Fruit fly (Drosophila melanogaster) whole organism, prepupa: ENCODE measurements around the gene inaF-A.

Experiments
- Blimp-1 ChIP-seq: fragments of 200-800 bp; sonication (Bioruptor generic); optimal IDR thresholded peaks from 3 replicates; lab custom pipeline; 2017; ENCODE audit warnings: missing biosample characterization, missing genetic modification characterization, mild to moderate bottlenecking, moderate library complexity, missing genetic modification reagents
- CG10669 ChIP-seq: fragments of 200-800 bp; sonication (Bioruptor generic); optimal IDR thresholded peaks from 3 replicates; lab custom pipeline; 2018; ENCODE audit warnings: missing biosample characterization, mild to moderate bottlenecking, missing genetic modification characterization, moderate library complexity
- CG11294 ChIP-seq: fragments of 200-800 bp; sonication (Bioruptor generic); IDR thresholded peaks from 2 replicates; pipeline ENCODE4 v1.3.6; 2022; ENCODE audit warnings: missing biosample characterization, missing genetic modification characterization
- CG11762 ChIP-seq: fragments of 200-800 bp; sonication (Bioruptor generic); optimal IDR thresholded peaks from 3 replicates; lab custom pipeline; 2016; ENCODE audit warnings: missing biosample characterization, missing genetic modification characterization; ENCODE audit not compliant: insufficient read depth
- CG11902 ChIP-seq: fragments of 200-800 bp; sonication (Bioruptor generic); optimal IDR thresholded peaks from 3 replicates; lab custom pipeline; 2016; ENCODE audit warnings: missing biosample characterization, missing genetic modification characterization
- CG15336 ChIP-seq: fragments of 200-800 bp; sonication (Bioruptor generic); IDR thresholded peaks from 2 replicates; pipeline ENCODE4 v1.3.6; 2022; ENCODE audit warnings: missing biosample characterization, missing genetic modification characterization
- CG1621 ChIP-seq: fragments of 200-800 bp; sonication (Bioruptor generic); optimal IDR thresholded peaks from 3 replicates; lab custom pipeline; 2018; ENCODE audit warnings: missing biosample characterization, mild to moderate bottlenecking, missing genetic modification characterization
- CG16779 ChIP-seq: fragments of 200-800 bp; sonication (Bioruptor generic); optimal IDR thresholded peaks from 3 replicates; lab custom pipeline; 2017; ENCODE audit warnings: missing biosample characterization, mild to moderate bottlenecking, missing genetic modification characterization
- CG3032 ChIP-seq: fragments of 200-800 bp; optimal IDR thresholded peaks from 2 replicates; lab custom pipeline; 2019; ENCODE audit warnings: missing biosample characterization, mild to moderate bottlenecking, missing genetic modification characterization, moderate library complexity
- CG31627 ChIP-seq: fragments of 200-800 bp; sonication (Bioruptor generic); optimal IDR thresholded peaks from 3 replicates; lab custom pipeline; 2016; ENCODE audit warnings: missing biosample characterization, missing genetic modification characterization
- CG32006 ChIP-seq: fragments of 200-800 bp; sonication (Bioruptor generic); optimal IDR thresholded peaks from 3 replicates; lab custom pipeline; 2017; ENCODE audit warnings: missing biosample characterization, mild to moderate bottlenecking, missing genetic modification characterization
- CG34406 ChIP-seq: fragments of 200-800 bp; sonication (Bioruptor generic); optimal IDR thresholded peaks from 3 replicates; lab custom pipeline; 2016; ENCODE audit warnings: missing biosample characterization, missing genetic modification characterization
- CG4318 ChIP-seq: fragments of 200-800 bp; sonication (Bioruptor generic); optimal IDR thresholded peaks from 3 replicates; lab custom pipeline; 2017; ENCODE audit warnings: missing biosample characterization, mild to moderate bottlenecking, missing genetic modification characterization
- CG6163 ChIP-seq: fragments of 200-800 bp; sonication (Bioruptor generic); IDR thresholded peaks from 3 replicates; pipeline ENCODE4 v1.3.6; 2022; ENCODE audit warnings: missing biosample characterization, missing genetic modification characterization
- CG6276 ChIP-seq: fragments of 200-800 bp; sonication (Bioruptor generic); optimal IDR thresholded peaks from 2 replicates; lab custom pipeline; 2017; ENCODE audit warnings: missing biosample characterization, mild to moderate bottlenecking, missing genetic modification characterization
- CG6792 ChIP-seq: fragments of 200-800 bp; sonication (Bioruptor generic); optimal IDR thresholded peaks from 3 replicates; lab custom pipeline; 2016; ENCODE audit warnings: missing biosample characterization, missing genetic modification characterization
- CG6854 ChIP-seq: fragments of 200-800 bp; sonication (Bioruptor generic); optimal IDR thresholded peaks from 2 replicates; lab custom pipeline; 2017; ENCODE audit warnings: missing biosample characterization, mild to moderate bottlenecking, missing genetic modification characterization
- CG8119 ChIP-seq: fragments of 200-800 bp; sonication (Bioruptor generic); IDR thresholded peaks from 3 replicates; pipeline ENCODE4 v1.3.6; 2022; ENCODE audit warnings: missing biosample characterization, missing genetic modification characterization
- CG8632 ChIP-seq: fragments of 200-800 bp; sonication (Bioruptor generic); optimal IDR thresholded peaks from 3 replicates; lab custom pipeline; 2016; ENCODE audit warnings: missing biosample characterization, missing genetic modification characterization
- CG9139 ChIP-seq: fragments of 200-800 bp; sonication (Bioruptor generic); optimal IDR thresholded peaks from 3 replicates; lab custom pipeline; 2017; ENCODE audit warnings: missing biosample characterization, mild to moderate bottlenecking, missing genetic modification characterization
- Eip75B ChIP-seq: fragments of 200-800 bp; sonication (Bioruptor generic); optimal IDR thresholded peaks from 3 replicates; lab custom pipeline; 2016; ENCODE audit warnings: missing biosample characterization, missing genetic modification characterization
- Eip78C ChIP-seq: fragments of 200-800 bp; sonication (Bioruptor generic); peaks from one replicate; lab custom pipeline; 2016; ENCODE audit warnings: missing biosample characterization, missing genetic modification characterization
- Eip93F ChIP-seq: fragments of 200-800 bp; sonication (Bioruptor generic); optimal IDR thresholded peaks from 2 replicates; lab custom pipeline; 2016; ENCODE audit warnings: missing biosample characterization, mild to moderate bottlenecking, missing genetic modification characterization
- Ets96B ChIP-seq: fragments of 200-800 bp; optimal IDR thresholded peaks from 2 replicates; lab custom pipeline; 2019; ENCODE audit warnings: missing biosample characterization, mild to moderate bottlenecking, missing genetic modification characterization, moderate library complexity
- Gug ChIP-seq: fragments of 200-800 bp; sonication (Bioruptor generic); IDR thresholded peaks from 2 replicates; pipeline ENCODE4 v1.3.6; 2022; ENCODE audit warnings: missing biosample characterization, missing genetic modification characterization
- Hr38 ChIP-seq: sonication (Bioruptor generic); optimal IDR thresholded peaks from 2 replicates; lab custom pipeline; 2016; ENCODE audit warnings: missing biosample characterization, missing genetic modification characterization
- Hr39 ChIP-seq: fragments of 200-800 bp; sonication (Bioruptor generic); optimal IDR thresholded peaks from 2 replicates; lab custom pipeline; 2016; ENCODE audit warnings: missing biosample characterization, missing genetic modification characterization
- Hr4 ChIP-seq: fragments of 200-800 bp; sonication (Bioruptor generic); optimal IDR thresholded peaks from 3 replicates; lab custom pipeline; 2016; ENCODE audit warnings: missing biosample characterization, missing genetic modification characterization
- Lpt ChIP-seq: fragments of 200-800 bp; sonication (Bioruptor generic); optimal IDR thresholded peaks from 3 replicates; lab custom pipeline; 2016; ENCODE audit warnings: missing biosample characterization, missing genetic modification characterization
- Met ChIP-seq: fragments of 200-800 bp; sonication (Bioruptor generic); optimal IDR thresholded peaks from 3 replicates; lab custom pipeline; 2016; ENCODE audit warnings: missing biosample characterization, missing genetic modification characterization
- Smox ChIP-seq: fragments of 200-800 bp; sonication (Bioruptor generic); optimal IDR thresholded peaks from 3 replicates; lab custom pipeline; 2016; ENCODE audit warnings: missing biosample characterization, missing genetic modification characterization
- Sox102F ChIP-seq: fragments of 200-800 bp; sonication (Bioruptor generic); optimal IDR thresholded peaks from 2 replicates; lab custom pipeline; 2016; ENCODE audit warnings: missing biosample characterization, mild to moderate bottlenecking, missing genetic modification characterization
- Sox14 ChIP-seq: fragments of 200-800 bp; sonication (Bioruptor generic); optimal IDR thresholded peaks from 3 replicates; lab custom pipeline; 2016; ENCODE audit warnings: missing biosample characterization, missing genetic modification characterization
- Sox15 ChIP-seq: fragments of 200-800 bp; sonication (Bioruptor generic); optimal IDR thresholded peaks from 3 replicates; lab custom pipeline; 2016; ENCODE audit warnings: missing biosample characterization, missing genetic modification characterization
- achi ChIP-seq: fragments of 200-800 bp; sonication (Bioruptor generic); optimal IDR thresholded peaks from 3 replicates; lab custom pipeline; 2016; ENCODE audit warnings: missing biosample characterization, missing genetic modification characterization
- acj6 ChIP-seq: fragments of 200-800 bp; sonication (Bioruptor generic); optimal IDR thresholded peaks from 3 replicates; lab custom pipeline; 2016; ENCODE audit warnings: missing biosample characterization, missing genetic modification characterization
- dac ChIP-seq: fragments of 200-800 bp; sonication (Bioruptor generic); optimal IDR thresholded peaks from 2 replicates; lab custom pipeline; 2017; ENCODE audit warnings: missing biosample characterization, mild to moderate bottlenecking, missing genetic modification characterization
- dsx ChIP-seq: fragments of 200-800 bp; optimal IDR thresholded peaks from 3 replicates; lab custom pipeline; 2019; ENCODE audit warnings: missing biosample characterization, mild to moderate bottlenecking, missing genetic modification characterization, moderate library complexity; ENCODE audit not compliant: poor library complexity, severe bottlenecking
- eg ChIP-seq: fragments of 200-800 bp; sonication (Bioruptor generic); IDR thresholded peaks from 3 replicates; pipeline ENCODE4 v1.3.6; 2022; ENCODE audit warnings: missing biosample characterization, missing genetic modification characterization
- fd59A ChIP-seq: fragments of 200-800 bp; sonication (Bioruptor generic); optimal IDR thresholded peaks from 2 replicates; lab custom pipeline; 2017; ENCODE audit warnings: missing biosample characterization, mild to moderate bottlenecking, missing genetic modification characterization, missing genetic modification reagents
- fd85E ChIP-seq: fragments of 200-800 bp; sonication (Bioruptor generic); optimal IDR thresholded peaks from 3 replicates; lab custom pipeline; 2016; ENCODE audit warnings: missing biosample characterization, missing genetic modification characterization
- fkh ChIP-seq: fragments of 200-800 bp; sonication (Bioruptor generic); optimal IDR thresholded peaks from 3 replicates; lab custom pipeline; 2017; ENCODE audit warnings: missing biosample characterization, mild to moderate bottlenecking, missing genetic modification characterization, moderate library complexity
- net ChIP-seq: fragments of 200-800 bp; sonication (Bioruptor generic); optimal IDR thresholded peaks from 3 replicates; lab custom pipeline; 2016; ENCODE audit warnings: missing biosample characterization, missing genetic modification characterization
- pdm3 ChIP-seq: fragments of 200-800 bp; sonication (Bioruptor generic); optimal IDR thresholded peaks from 3 replicates; lab custom pipeline; 2016; ENCODE audit warnings: missing biosample characterization, missing genetic modification characterization
- salr ChIP-seq, 2 experiments: fragments of 200-800 bp; sonication (Bioruptor generic); optimal IDR thresholded peaks; 3 replicates each; lab custom pipeline; 2016 to 2018; ENCODE audit warnings: missing biosample characterization in 2 of 2, missing genetic modification characterization in 2 of 2, mild to moderate bottlenecking in 1 of 2
- spab ChIP-seq: fragments of 200-800 bp; sonication (Bioruptor generic); optimal IDR thresholded peaks from 2 replicates; lab custom pipeline; 2017; ENCODE audit warnings: missing biosample characterization, mild to moderate bottlenecking, missing genetic modification characterization, missing genetic modification reagents
- ss ChIP-seq, 2 experiments: fragments of 200-800 bp; sonication (Bioruptor generic); optimal IDR thresholded peaks; 2 replicates in 1 of 2; 3 replicates in 1 of 2; lab custom pipeline; 2017 to 2018; ENCODE audit warnings: mild to moderate bottlenecking in 2 of 2, missing biosample characterization in 2 of 2, missing genetic modification characterization in 2 of 2, moderate library complexity in 1 of 2
- svp ChIP-seq: fragments of 200-800 bp; sonication (Bioruptor generic); peaks from one replicate; lab custom pipeline; 2016; ENCODE audit warnings: missing biosample characterization, missing genetic modification characterization
- topi ChIP-seq: fragments of 200-800 bp; sonication (Bioruptor generic); optimal IDR thresholded peaks from 3 replicates; lab custom pipeline; 2016; ENCODE audit warnings: missing biosample characterization, missing genetic modification characterization
- vri ChIP-seq: fragments of 200-800 bp; sonication (Bioruptor generic); optimal IDR thresholded peaks from 3 replicates; lab custom pipeline; 2016; ENCODE audit warnings: missing biosample characterization, mild to moderate bottlenecking, missing genetic modification characterization

The inaF-A gene

DNA sequence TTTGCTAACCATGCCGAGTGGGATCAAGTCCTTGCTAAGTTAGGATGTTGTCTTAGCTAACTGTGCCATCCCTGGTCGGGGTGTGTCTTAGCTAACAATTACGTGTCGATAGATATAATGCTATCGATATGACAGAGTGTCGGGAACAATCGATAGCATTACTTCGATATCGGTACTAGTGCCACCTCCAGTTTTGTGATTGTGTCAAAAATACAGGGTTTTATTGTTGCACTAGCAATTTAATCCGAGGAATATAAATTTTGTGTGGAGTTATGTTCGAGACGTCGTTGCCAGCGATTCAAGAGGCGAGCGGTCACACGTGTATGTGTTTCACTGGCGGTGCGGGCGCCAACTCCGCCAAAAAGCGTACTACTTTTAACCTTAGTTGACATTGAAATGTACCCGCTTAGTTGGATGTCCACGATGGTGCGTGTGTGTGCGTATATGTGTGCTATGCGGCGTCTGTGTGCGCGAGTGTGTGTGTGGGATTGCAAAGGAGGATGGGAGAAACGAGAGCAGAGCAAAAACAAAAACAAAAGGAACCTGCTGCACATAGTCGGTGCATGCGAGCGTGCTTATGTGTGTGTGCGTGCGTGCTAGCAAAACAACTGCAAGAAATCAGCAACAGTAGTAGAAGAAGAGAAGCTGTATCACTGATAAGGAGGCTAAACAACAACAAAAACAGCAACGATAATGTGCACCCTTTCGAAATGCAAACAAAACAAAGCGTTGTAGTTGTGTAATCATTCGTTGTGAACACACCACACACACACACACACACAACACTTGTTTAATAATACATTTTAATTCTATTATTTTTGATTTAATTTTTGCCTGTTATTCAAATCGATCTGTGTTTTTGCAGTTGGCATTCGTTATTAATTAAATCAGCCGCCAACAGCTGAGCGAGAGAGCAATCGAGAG is 38.5 kb downstream of the inaF-A start, which contains the start of gene PhKgamma:
Gene PhKgamma (plus strand): TSS at position 179 of the 924 bp plus-strand sequence.
- peak; percentile 27 for TF ChIP-seq fkh
- TF ChIP-seq acj6 (GFP tag; lab: Kevin White, UChicago) = no peak
- no peak for TF ChIP-seq CG8632 (GFP tag; lab: Kevin White, UChicago)
- TF ChIP-seq topi (GFP tag; lab: Kevin White, UChicago) = peak; percentile 15
- no peak for TF ChIP-seq CG4318
- TF ChIP-seq CG10669 (GFP tag; lab: Kevin White, UChicago) = peak; percentile 10
- TF ChIP-seq Sox102F (GFP tag; lab: Kevin White, UChicago) = peak; percentile 3
- TF ChIP-seq Eip78C (GFP tag; lab: Kevin White, UChicago) = peak; percentile 67
- TF ChIP-seq dac (GFP tag; lab: Kevin White, UChicago) = no peak
- TF ChIP-seq pdm3 (GFP tag; lab: Kevin White, UChicago) = no peak
- TF ChIP-seq fd85E = no peak
- TF ChIP-seq dsx (GFP tag; lab: Kevin White, UChicago) = peak; percentile 51
- no peak for TF ChIP-seq Blimp-1 (GFP tag; lab: Kevin White, UChicago)
- no peak for TF ChIP-seq CG6792 (GFP tag; lab: Kevin White, UChicago)
- peak; percentile 74; the same call in 2 of the 3 replicates for TF ChIP-seq eg
- TF ChIP-seq Gug (GFP tag; lab: Robert Waterston, UW) = 0 out of 2 replicates have a peak, but pooled peaks have one; percentile 19
- TF ChIP-seq Sox14 (GFP tag; lab: Kevin White, UChicago) = peak; percentile 35
- TF ChIP-seq CG16779 = peak; percentile 67
- no peak for TF ChIP-seq Smox
- peak; percentile 83 for TF ChIP-seq svp (GFP tag; lab: Kevin White, UChicago)
- peak; percentile 73 for TF ChIP-seq CG6163
- TF ChIP-seq CG6854 (GFP tag; lab: Kevin White, UChicago) = no peak
- peak; percentile 7 for TF ChIP-seq CG3032 (tag; lab: Kevin White, UChicago)
- TF ChIP-seq Hr4 (GFP tag; lab: Kevin White, UChicago) = no peak
- TF ChIP-seq CG34406 (GFP tag; lab: Kevin White, UChicago) = no peak
- TF ChIP-seq CG32006 (GFP tag; lab: Kevin White, UChicago) = peak; percentile 49
- TF ChIP-seq spab (GFP tag; lab: Kevin White, UChicago) = peak; percentile 21
- TF ChIP-seq salr (GFP tag; optimal IDR thresholded peaks at IDR 0.05; lab: Kevin White, UChicago) = peak in 1 of 2 experiments; percentile 47
- TF ChIP-seq achi = peak; percentile 13
- peak; percentile 26 for TF ChIP-seq Eip75B (GFP tag; lab: Kevin White, UChicago)
- peak; percentile 27 for TF ChIP-seq Eip93F (GFP tag; lab: Kevin White, UChicago)
- no peak for TF ChIP-seq Hr38
- peak; percentile 29 for TF ChIP-seq fd59A (GFP tag; lab: Kevin White, UChicago)
- TF ChIP-seq CG1621 (tag; lab: Kevin White, UChicago) = peak; percentile 8
- TF ChIP-seq Ets96B (tag; lab: Kevin White, UChicago) = peak; percentile 37
- TF ChIP-seq CG6276 (GFP tag; lab: Kevin White, UChicago) = peak; percentile 70
- no peak for TF ChIP-seq Hr39 (GFP tag; lab: Kevin White, UChicago)
- TF ChIP-seq CG9139 = peak; percentile 64
- peak; percentile 48 for TF ChIP-seq Lpt
- TF ChIP-seq ss (GFP tag; optimal IDR thresholded peaks at IDR 0.05; lab: Kevin White, UChicago) = peak; percentile 78 to 94
- peak; percentile 54; the same call in 2 of the 3 replicates for TF ChIP-seq CG8119 (GFP tag; lab: Robert Waterston, UW)
- TF ChIP-seq CG15336 = peak; percentile 63
- TF ChIP-seq CG11902 (GFP tag; lab: Kevin White, UChicago) = no peak
- TF ChIP-seq Sox15 = no peak
- TF ChIP-seq CG11294 = no peak; the same call in 1 of the 2 replicates
- TF ChIP-seq CG31627 (GFP tag; lab: Kevin White, UChicago) = no peak
- peak; percentile 41 for TF ChIP-seq CG11762 (GFP tag; lab: Kevin White, UChicago)
- TF ChIP-seq vri (GFP tag; lab: Kevin White, UChicago) = peak; percentile 60
- peak; percentile 47 for TF ChIP-seq net
- TF ChIP-seq Met = no peak
